Worm (Caenorhabditis elegans): ENCODE results near the gene ins-39.

ins-39 gene

ce11 chrX:1329847-1330246, 14.4 kb downstream of the ins-39 start, which contains the start of gene F21E9.2:
F21E9.2 (minus strand) TSS chrX:1329947.
- TF ChIP-seq Y22D7AL.16 (tag; optimal IDR thresholded peaks at IDR 0.05) (no peak), unc-86 (tag; optimal IDR thresholded peaks at IDR 0.05) (no peak), lin-11 (tag; optimal IDR thresholded peaks at IDR 0.05) (no peak), fkh-6 (tag; optimal IDR thresholded peaks at IDR 0.05) (no peak), tbx-2 (tag; optimal IDR thresholded peaks at IDR 0.05) (no peak), gmeb-2 (tag; optimal IDR thresholded peaks at IDR 0.05) (no peak), hlh-8 (tag; optimal IDR thresholded peaks at IDR 0.05) (no peak), madf-2 (tag; optimal IDR thresholded peaks at IDR 0.05) (no peak)

DNA sequence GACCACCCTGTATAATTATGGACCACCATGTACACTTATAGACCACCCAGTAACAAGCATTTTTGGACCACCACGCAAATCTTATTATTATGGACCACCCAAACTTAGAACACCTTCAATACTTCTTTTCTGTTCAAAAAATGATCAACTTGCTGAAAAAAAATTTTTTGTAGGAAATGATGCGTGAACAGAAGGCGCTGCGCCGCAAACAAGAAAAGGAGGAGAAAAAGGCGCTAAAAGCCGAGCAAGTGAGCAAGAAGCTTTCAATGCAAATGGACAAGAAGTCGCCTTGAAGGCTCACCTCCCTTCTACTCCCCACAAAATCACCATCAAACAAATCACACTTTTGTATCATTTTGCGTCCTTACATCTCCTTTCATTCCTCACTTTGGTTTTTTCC, 17.0 kb downstream of the ins-39 start:
- no peak for TF ChIP-seq pax-1 (tag; optimal IDR thresholded peaks at IDR 0.05)
- no peak for TF ChIP-seq ceh-2 (tag; optimal IDR thresholded peaks at IDR 0.05)

DNA sequence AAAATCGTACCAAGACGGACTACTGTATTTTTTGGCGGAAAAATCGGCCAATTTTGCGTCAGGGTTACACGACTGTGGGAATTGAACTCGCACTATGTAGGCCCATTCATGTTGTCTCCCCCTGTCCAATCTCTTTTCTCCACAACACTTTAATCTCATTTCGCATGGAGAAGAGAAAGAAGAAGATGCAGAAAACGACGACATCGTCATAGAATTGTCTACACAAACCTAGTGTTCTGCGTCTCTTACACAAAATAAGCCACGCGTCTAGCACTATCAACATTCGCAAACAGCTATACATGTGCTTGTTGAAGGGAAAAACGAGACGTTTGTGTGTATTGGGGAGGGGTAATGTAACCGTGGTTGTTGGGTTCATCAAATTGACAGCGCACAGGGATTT, 21.2 kb downstream of the ins-39 start:
- TF ChIP-seq tbx-2 (tag; optimal IDR thresholded peaks at IDR 0.05): peak; percentile 28
- no peak for TF ChIP-seq ceh-24 (tag; optimal IDR thresholded peaks at IDR 0.05)
- no peak for TF ChIP-seq dmd-4 (tag; optimal IDR thresholded peaks at IDR 0.05; ENCODE audit: borderline replicate concordance)
- peak; percentile 18 for TF ChIP-seq K09A11.1 (tag; optimal IDR thresholded peaks at IDR 0.05; ENCODE audit: insufficient read depth)
- peak; percentile 6 for TF ChIP-seq rnt-1 (tag; optimal IDR thresholded peaks at IDR 0.05)
- TF ChIP-seq nfya-1 (tag; optimal IDR thresholded peaks at IDR 0.05): peak; percentile 58
- TF ChIP-seq ceh-22 (tag; optimal IDR thresholded peaks at IDR 0.05): no peak
- no peak for TF ChIP-seq odd-2 (tag; optimal IDR thresholded peaks at IDR 0.05)
- TF ChIP-seq fkh-10 (GFP tag; optimal IDR thresholded peaks at IDR 0.05): no peak
- no peak for TF ChIP-seq fkh-6 (tag; optimal IDR thresholded peaks at IDR 0.05)
- no peak for TF ChIP-seq ceh-14 (tag; optimal IDR thresholded peaks at IDR 0.05)
- peak; percentile 44 for TF ChIP-seq ref-2 (tag; optimal IDR thresholded peaks at IDR 0.05)
- peak; percentile 97 for TF ChIP-seq unc-42 (tag; optimal IDR thresholded peaks at IDR 0.05)
- TF ChIP-seq hlh-6 (tag; optimal IDR thresholded peaks at IDR 0.05): no peak
- no peak for TF ChIP-seq fax-1 (tag; optimal IDR thresholded peaks at IDR 0.05)
- peak; percentile 69 for TF ChIP-seq ceh-31 (tag; optimal IDR thresholded peaks at IDR 0.05)
- peak; percentile 36 for TF ChIP-seq ceh-18 (tag; optimal IDR thresholded peaks at IDR 0.05)
- peak; percentile 98 for TF ChIP-seq sdc-2 (tag; optimal IDR thresholded peaks at IDR 0.05)
- no peak for TF ChIP-seq unc-55 (GFP tag; optimal IDR thresholded peaks at IDR 0.05)
- TF ChIP-seq madf-2 (tag; optimal IDR thresholded peaks at IDR 0.05): peak; percentile 4
- no peak for TF ChIP-seq pha-4 (tag; optimal IDR thresholded peaks at IDR 0.05)

- TF ChIP-seq hlh-15 (tag; optimal IDR thresholded peaks at IDR 0.05): no peak
- no peak for TF ChIP-seq pha-2 (tag; optimal IDR thresholded peaks at IDR 0.05)
- TF ChIP-seq odd-2 (tag; optimal IDR thresholded peaks at IDR 0.05): no peak
- no peak for TF ChIP-seq tbx-2 (tag; optimal IDR thresholded peaks at IDR 0.05)
- TF ChIP-seq pag-3 (tag; optimal IDR thresholded peaks at IDR 0.05; ENCODE audit: borderline replicate concordance): no peak
- no peak for TF ChIP-seq che-1 (tag; optimal IDR thresholded peaks at IDR 0.05)
- no peak for TF ChIP-seq ceh-48 (tag; optimal IDR thresholded peaks at IDR 0.05)
- TF ChIP-seq pax-1 (tag; optimal IDR thresholded peaks at IDR 0.05): no peak
- TF ChIP-seq ets-4 (tag; optimal IDR thresholded peaks at IDR 0.05): no peak
- no peak for TF ChIP-seq eyg-1 (tag; optimal IDR thresholded peaks at IDR 0.05)
- no peak for TF ChIP-seq C08G9.2 (tag; optimal IDR thresholded peaks at IDR 0.05)
- no peak for TF ChIP-seq ceh-24 (tag; optimal IDR thresholded peaks at IDR 0.05)
- TF ChIP-seq K02D7.2 (tag; optimal IDR thresholded peaks at IDR 0.05): no peak
- no peak for TF ChIP-seq pat-9 (tag; optimal IDR thresholded peaks at IDR 0.05)
- no peak for TF ChIP-seq unc-55 (GFP tag; optimal IDR thresholded peaks at IDR 0.05)
- TF ChIP-seq tbx-7 (tag; optimal IDR thresholded peaks at IDR 0.05): no peak
Measured at ce11 chrX:1321044-1321443, 23.2 kb downstream of the ins-39 start, which contains the start of gene pdk-1. pdk-1 (plus strand) TSS chrX:1321344.
